Worm (Caenorhabditis elegans) whole organism, late embryonic: ENCODE measurements around the gene T05B9.2.

Experiments used
- C38D4.7 ChIP-seq: fragments of 200-800 bp; sonication (Bioruptor generic); optimal IDR thresholded peaks from 2 replicates; lab custom pipeline; 2018; ENCODE audit warnings: mild to moderate bottlenecking, missing genetic modification characterization, moderate library complexity, missing compliant biosample characterization
- ceh-30 ChIP-seq: fragments of 150-350 bp; optimal IDR thresholded peaks from 2 replicates; lab custom pipeline; 2014; ENCODE audit warnings: missing biosample characterization, missing genetic modification characterization
- ceh-48 ChIP-seq: sonication (generic microtip); optimal IDR thresholded peaks from 2 replicates; lab custom pipeline; 2016; ENCODE audit warnings: missing genetic modification characterization, inconsistent platforms, missing compliant biosample characterization
- dve-1 ChIP-seq: sonication (generic microtip); optimal IDR thresholded peaks from 2 replicates; lab custom pipeline; 2017; ENCODE audit warnings: antibody characterized with exemption, mild to moderate bottlenecking, missing genetic modification characterization, missing compliant biosample characterization
- elt-4 ChIP-seq: sonication (generic microtip); optimal IDR thresholded peaks from 2 replicates; lab custom pipeline; 2016; ENCODE audit warnings: missing genetic modification characterization, missing compliant biosample characterization
- fkh-10 ChIP-seq: fragments of 150-350 bp; optimal IDR thresholded peaks from 2 replicates; lab custom pipeline; 2014; ENCODE audit warnings: missing biosample characterization, missing genetic modification reagents, missing genetic modification characterization
- hlh-13 ChIP-seq: fragments of 200-800 bp; sonication (Bioruptor generic); optimal IDR thresholded peaks from 2 replicates; lab custom pipeline; 2018; ENCODE audit warnings: mild to moderate bottlenecking, missing genetic modification characterization, missing compliant biosample characterization
- lim-6 ChIP-seq: sonication (generic microtip); optimal IDR thresholded peaks from 2 replicates; lab custom pipeline; 2016; ENCODE audit warnings: missing genetic modification characterization, missing compliant biosample characterization
- nhr-11 ChIP-seq: fragments of 150-350 bp; optimal IDR thresholded peaks from 2 replicates; lab custom pipeline; 2014; ENCODE audit warnings: missing biosample characterization, missing genetic modification characterization
- odd-2 ChIP-seq: sonication (generic microtip); optimal IDR thresholded peaks from 2 replicates; lab custom pipeline; 2017; ENCODE audit warnings: antibody characterized with exemption, mild to moderate bottlenecking, missing genetic modification characterization, missing compliant biosample characterization
- pqm-1 ChIP-seq: sonication (generic microtip); optimal IDR thresholded peaks from 2 replicates; lab custom pipeline; 2016; ENCODE audit warnings: missing genetic modification characterization, missing compliant biosample characterization
- sox-4 ChIP-seq: sonication (generic microtip); optimal IDR thresholded peaks from 2 replicates; lab custom pipeline; 2017; ENCODE audit warnings: mild to moderate bottlenecking, missing genetic modification characterization, inconsistent platforms, missing compliant biosample characterization
- tbx-2 ChIP-seq: sonication (generic microtip); optimal IDR thresholded peaks from 2 replicates; lab custom pipeline; 2016; ENCODE audit warnings: missing genetic modification characterization, missing compliant biosample characterization
- tbx-7 ChIP-seq: sonication (generic microtip); optimal IDR thresholded peaks from 2 replicates; lab custom pipeline; 2016; ENCODE audit warnings: missing genotype, missing genetic modification characterization, missing compliant biosample characterization

- TF ChIP-seq ceh-30 (tag; lab: Kevin White, UChicago) (no peak), nhr-11 (tag; lab: Kevin White, UChicago) (no peak), C38D4.7 (GFP tag; lab: Kevin White, UChicago) (no peak), tbx-7 (tag; lab: Kevin White, UChicago) (no peak), fkh-10 (GFP tag; lab: Kevin White, UChicago) (no peak), hlh-13 (GFP tag; lab: Kevin White, UChicago) (no peak), tbx-2 (no peak), elt-4 (tag; lab: Kevin White, UChicago) (no peak), lim-6 (tag; lab: Kevin White, UChicago) (no peak), pqm-1 (no peak), sox-4 (tag; lab: Kevin White, UChicago) (no peak), dve-1 (tag; lab: Kevin White, UChicago) (no peak), ceh-48 (no peak), odd-2 (tag; lab: Kevin White, UChicago) (no peak)
Observed at ce11 chrII:11237099-11237498, 18.5 kb upstream of the T05B9.2 start, which contains the start of gene fndc-1.
